Worm (Caenorhabditis elegans): ENCODE data around the gene F10A3.12.
A peak's percentile ranks its signal among the peaks of the same experiment; 100 is the strongest.

Gene F10A3.12

ce11 chrV:16171721-16172120 lies 7.9 kb downstream of the F10A3.12 start, which contains the start of gene K05D4.9 (continued):
- TF ChIP-seq B0035.1 (tag; optimal IDR thresholded peaks at IDR 0.05): no peak

ce11 chrV:16174109-16174508 lies 10.3 kb downstream of the F10A3.12 start:
- TF ChIP-seq nfyb-1 (GFP tag; IDR thresholded peaks at IDR 0.05): no peak

- TF ChIP-seq nhr-80 (tag; optimal IDR thresholded peaks at IDR 0.05) (peak; percentile 32), snpc-4 (GFP tag; optimal IDR thresholded peaks at IDR 0.05) (no peak), snpc-4 (tag; optimal IDR thresholded peaks at IDR 0.05) (no peak)
These were observed 11.4 kb downstream of the F10A3.12 start for ce11 chrV:16175227-16175626.

- TF ChIP-seq let-526 (GFP tag; IDR thresholded peaks at IDR 0.05): no peak
- no peak for TF ChIP-seq F10E7.11 (tag; optimal IDR thresholded peaks at IDR 0.05)
- TF ChIP-seq Y67H2A.10 (GFP tag; conservative IDR thresholded peaks at IDR 0.05): no peak
- TF ChIP-seq fkh-3 (tag; optimal IDR thresholded peaks at IDR 0.05): no peak
- TF ChIP-seq T07F8.4 (tag; optimal IDR thresholded peaks at IDR 0.05): no peak
These were observed 11.9 kb downstream of the F10A3.12 start, which contains the start of gene cyp-33D1 for ce11 chrV:16175757-16176156. Gene cyp-33D1 (minus strand): TSS chrV:16175857.

ce11 chrV:16180350-16180749 lies 16.5 kb downstream of the F10A3.12 start, which contains the start of gene str-106:
Gene str-106 (plus strand): TSS chrV:16180650.
- no peak for TF ChIP-seq snpc-1.3 (tag; optimal IDR thresholded peaks at IDR 0.05; ENCODE audit: insufficient read depth)
- no peak for TF ChIP-seq F22D6.2 (tag; optimal IDR thresholded peaks at IDR 0.05)
- TF ChIP-seq nfya-1 (tag; optimal IDR thresholded peaks at IDR 0.05; ENCODE audit: borderline replicate concordance, insufficient read depth): no peak
- TF ChIP-seq tbp1 (GFP tag; optimal IDR thresholded peaks at IDR 0.05): no peak
- TF ChIP-seq ceh-91 (GFP tag; IDR thresholded peaks at IDR 0.05): no peak
- TF ChIP-seq fkh-3 (tag; optimal IDR thresholded peaks at IDR 0.05): no peak
- TF ChIP-seq madf-8 (GFP tag; conservative IDR thresholded peaks at IDR 0.05): no peak
- TF ChIP-seq nfya-2 (GFP tag; IDR thresholded peaks at IDR 0.05): no peak
- TF ChIP-seq nhr-90 (tag; optimal IDR thresholded peaks at IDR 0.05): no peak
- TF ChIP-seq ceh-27 (GFP tag; optimal IDR thresholded peaks at IDR 0.05): no peak
- no peak for TF ChIP-seq hlh-26 (GFP tag; conservative IDR thresholded peaks at IDR 0.05)

ce11 chrV:16182110-16182509 lies 18.3 kb downstream of the F10A3.12 start, which contains the start of gene srz-13:
Gene srz-13 (plus strand): TSS chrV:16182410.
- TF ChIP-seq madf-8 (GFP tag; conservative IDR thresholded peaks at IDR 0.05) (no peak), mcd-1 (GFP tag; IDR thresholded peaks at IDR 0.05) (no peak), ZK185.1 (tag; optimal IDR thresholded peaks at IDR 0.05; ENCODE audit: poor library complexity, severe bottlenecking) (no peak), lin-40 (tag; optimal IDR thresholded peaks at IDR 0.05) (no peak), tbp1 (GFP tag; optimal IDR thresholded peaks at IDR 0.05) (no peak), mel-28 (tag; optimal IDR thresholded peaks at IDR 0.05; ENCODE audit: borderline replicate concordance) (no peak)

ce11 chrV:16182918-16183317 lies 19.1 kb downstream of the F10A3.12 start, which contains the start of gene srh-277:
Gene srh-277 (plus strand): TSS chrV:16183218.
- TF ChIP-seq tbp1 (GFP tag; optimal IDR thresholded peaks at IDR 0.05) (no peak), nhr-80 (tag; optimal IDR thresholded peaks at IDR 0.05) (no peak), madf-10 (tag; optimal IDR thresholded peaks at IDR 0.05) (no peak), ceh-100 (GFP tag; IDR thresholded peaks at IDR 0.05) (no peak), lin-26 (GFP tag; IDR thresholded peaks at IDR 0.05) (no peak), lsy-27 (tag; optimal IDR thresholded peaks at IDR 0.05; ENCODE audit: borderline replicate concordance, insufficient read depth) (no peak), sptf-2 (GFP tag; optimal IDR thresholded peaks at IDR 0.05) (no peak), nfyb-1 (GFP tag; IDR thresholded peaks at IDR 0.05) (no peak), F23B12.7 (tag; optimal IDR thresholded peaks at IDR 0.05; ENCODE audit: insufficient read depth) (no peak), F33H1.4 (GFP tag; IDR thresholded peaks at IDR 0.05) (no peak), ceh-27 (GFP tag; optimal IDR thresholded peaks at IDR 0.05) (no peak), sdz-38 (tag; optimal IDR thresholded peaks at IDR 0.05) (no peak), aptf-3 (GFP tag; IDR thresholded peaks at IDR 0.05) (no peak), unc-62 (GFP tag; optimal IDR thresholded peaks at IDR 0.05) (no peak)

All from whole organism, young adult.